Worm (Caenorhabditis elegans) whole organism, midembryonic: ENCODE results near the gene scav-2.
A peak's percentile ranks its signal among the peaks of the same experiment; 100 is the strongest.

Source experiments
- flt-1 ChIP-seq: fragments of 200-800 bp; sonication (Bioruptor generic); IDR thresholded peaks from 2 replicates; pipeline ENCODE4 v1.3.6; 2022; ENCODE audit warnings: missing genetic modification characterization, missing compliant biosample characterization
- ref-1 ChIP-seq: fragments of 200-800 bp; sonication (Bioruptor generic); conservative IDR thresholded peaks from 2 replicates; pipeline ENCODE4 v1.3.6; 2022; ENCODE audit warnings: missing genetic modification reagents, missing genetic modification characterization, missing compliant biosample characterization
- ztf-23 ChIP-seq: fragments of 200-800 bp; sonication (Bioruptor generic); IDR thresholded peaks from 2 replicates; pipeline ENCODE4 v1.3.6; 2022; ENCODE audit warnings: missing genetic modification reagents, missing genetic modification characterization, missing compliant biosample characterization

ce11 chrIII:13530017-13530416 lies 25.1 kb downstream of the scav-2 start:
- no peak for TF ChIP-seq ref-1 (GFP tag; lab: Robert Waterston, UW)
- TF ChIP-seq flt-1 (GFP tag; lab: Robert Waterston, UW) = 0 out of 2 replicates have a peak, but pooled peaks have one; percentile 30
- TF ChIP-seq ztf-23 (GFP tag; lab: Robert Waterston, UW) = no peak
